Worm (Caenorhabditis elegans) whole organism, early embryonic: ENCODE measurements around the gene R07E5.6.

Experiments used
- ama-1 ChIP-seq: fragments of 150-350 bp; optimal IDR thresholded peaks from 2 replicates; lab custom pipeline; 2014
- ceh-36 ChIP-seq: sonication (generic microtip); optimal IDR thresholded peaks from 2 replicates; lab custom pipeline; 2016; ENCODE audit warnings: missing genetic modification characterization, inconsistent platforms, missing compliant biosample characterization
- hmbx-1 ChIP-seq: sonication (generic microtip); optimal IDR thresholded peaks from 2 replicates; lab custom pipeline; 2016; ENCODE audit warnings: mild to moderate bottlenecking, missing genetic modification characterization, missing compliant biosample characterization
- hmg-4 ChIP-seq: fragments of 200-800 bp; sonication (Bioruptor generic); optimal IDR thresholded peaks from 2 replicates; lab custom pipeline; 2018; ENCODE audit warnings: mild to moderate bottlenecking, missing genetic modification characterization, missing compliant biosample characterization
- scrt-1 ChIP-seq: fragments of 200-800 bp; sonication (Bioruptor generic); IDR thresholded peaks from 2 replicates; pipeline ENCODE4 v1.3.6; 2022; ENCODE audit warnings: missing genetic modification characterization, missing compliant biosample characterization

ce11 chrIII:4379717-4380116 is 18.8 kb upstream of the R07E5.6 start, which contains the start of gene B0284.3:
- TF ChIP-seq ceh-36 (tag; lab: Kevin White, UChicago) (no peak), ama-1 (lab: Kevin White, UChicago) (no peak), hmg-4 (GFP tag; lab: Kevin White, UChicago) (no peak), scrt-1 (GFP tag; lab: Robert Waterston, UW) (no peak), hmbx-1 (tag; lab: Kevin White, UChicago) (no peak)
